Worm (Caenorhabditis elegans): ENCODE data around the gene sqrd-1.
A peak's percentile ranks its signal among the peaks of the same experiment; 100 is the strongest.
"Not testable (repeated sequence)": the region's sequence is repeated elsewhere in the genome, so short reads cannot be mapped to it uniquely, and the experiment has no call there.

sqrd-1 gene

ce11 chrIV:14218113-14218512 is 1.6 kb upstream of the sqrd-1 start:
- TF ChIP-seq dox-1 (GFP tag; IDR thresholded peaks at IDR 0.05) (peak; percentile 58), aptf-3 (GFP tag; IDR thresholded peaks at IDR 0.05) (0 out of 2 replicates have a peak, but pooled peaks have one; percentile 12), hsf-1 (GFP tag; IDR thresholded peaks at IDR 0.05) (peak; percentile 98), F33H1.4 (GFP tag; IDR thresholded peaks at IDR 0.05) (peak; percentile 48), madf-6 (GFP tag; IDR thresholded peaks at IDR 0.05) (0 out of 2 replicates have a peak, but pooled peaks have one; percentile 31), ceh-40 (GFP tag; IDR thresholded peaks at IDR 0.05) (0 out of 2 replicates have a peak, but pooled peaks have one; percentile 16)

- TF ChIP-seq hmg-1.2 (GFP tag; IDR thresholded peaks at IDR 0.05) (peak; percentile 27; the same call in 1 of the 2 replicates), madf-8 (GFP tag; conservative IDR thresholded peaks at IDR 0.05) (0 out of 2 replicates have a peak, but pooled peaks have one; percentile 9), pbrm-1 (GFP tag; IDR thresholded peaks at IDR 0.05) (peak; percentile 65; the same call in 1 of the 2 replicates), snpc-4 (tag; optimal IDR thresholded peaks at IDR 0.05) (peak in 1 of 4 experiments; percentile 89), attf-6 (GFP tag; IDR thresholded peaks at IDR 0.05) (peak; percentile 93)
- not testable (repeated sequence) for TF ChIP-seq snpc-4 (GFP tag; optimal IDR thresholded peaks at IDR 0.05)
Measured at ce11 chrIV:14218526-14218925, 1.1 kb upstream of the sqrd-1 start.

- TF ChIP-seq snpc-1.1 (tag; optimal IDR thresholded peaks at IDR 0.05; ENCODE audit: insufficient read depth) (peak; percentile 69), pha-4 (tag; optimal IDR thresholded peaks at IDR 0.05) (no peak), rpc-1 (optimal IDR thresholded peaks at IDR 0.05) (peak; percentile 69), rpc-1 (tag; optimal IDR thresholded peaks at IDR 0.05) (peak; percentile 93), B0336.3 (GFP tag; IDR thresholded peaks at IDR 0.05) (no peak; the same call in 1 of the 2 replicates), mel-28 (tag; optimal IDR thresholded peaks at IDR 0.05; ENCODE audit: borderline replicate concordance) (no peak), xnd-1 (tag; optimal IDR thresholded peaks at IDR 0.05) (no peak), cebp-1 (GFP tag; IDR thresholded peaks at IDR 0.05) (peak; percentile 45; the same call in 1 of the 2 replicates), cebp-1 (tag; optimal IDR thresholded peaks at IDR 0.05) (no peak), madf-10 (tag; optimal IDR thresholded peaks at IDR 0.05) (peak; percentile 33), lin-40 (tag; optimal IDR thresholded peaks at IDR 0.05) (no peak), sea-2 (GFP tag; IDR thresholded peaks at IDR 0.05) (no peak), repo-1 (tag; optimal IDR thresholded peaks at IDR 0.05) (peak; percentile 44), attf-3 (GFP tag; conservative IDR thresholded peaks at IDR 0.05) (no peak), ztf-26 (tag; optimal IDR thresholded peaks at IDR 0.05) (peak; percentile 26), ceh-79 (tag; optimal IDR thresholded peaks at IDR 0.05) (no peak), cebp-2 (GFP tag; IDR thresholded peaks at IDR 0.05) (peak; percentile 94), pbrm-1 (GFP tag; IDR thresholded peaks at IDR 0.05) (peak; percentile 81), T26A5.8 (tag; optimal IDR thresholded peaks at IDR 0.05) (no peak), F10E7.11 (tag; optimal IDR thresholded peaks at IDR 0.05) (no peak), tbp1 (GFP tag; optimal IDR thresholded peaks at IDR 0.05) (peak; percentile 99), ztf-6 (GFP tag; IDR thresholded peaks at IDR 0.05) (no peak), dpl-1 (GFP tag; optimal IDR thresholded peaks at IDR 0.05) (no peak), zfh-2 (GFP tag; conservative IDR thresholded peaks at IDR 0.05) (no peak), lsy-27 (tag; optimal IDR thresholded peaks at IDR 0.05; ENCODE audit: borderline replicate concordance, insufficient read depth) (peak; percentile 44), rcor-1 (GFP tag; IDR thresholded peaks at IDR 0.05) (peak; percentile 88), hmg-20 (GFP tag; IDR thresholded peaks at IDR 0.05) (peak; percentile 56; the same call in 1 of the 2 replicates), attf-5 (GFP tag; optimal IDR thresholded peaks at IDR 0.05) (peak; percentile 69), madf-3 (GFP tag; IDR thresholded peaks at IDR 0.05) (no peak), bed-2 (GFP tag; IDR thresholded peaks at IDR 0.05) (0 out of 2 replicates have a peak, but pooled peaks have one; percentile 40), die-1 (tag; optimal IDR thresholded peaks at IDR 0.05) (peak; percentile 91), ztf-22 (GFP tag; optimal IDR thresholded peaks at IDR 0.05) (no peak), Y95B8A.8 (GFP tag; IDR thresholded peaks at IDR 0.05) (no peak), snpc-4 (GFP tag; optimal IDR thresholded peaks at IDR 0.05) (peak; percentile 95), snpc-4 (tag; optimal IDR thresholded peaks at IDR 0.05) (peak; percentile 66 to 99 (median 98)), tbx-9 (tag; optimal IDR thresholded peaks at IDR 0.05; ENCODE audit: borderline replicate concordance) (no peak), nhr-27 (tag; optimal IDR thresholded peaks at IDR 0.05) (no peak)
Measured at ce11 chrIV:14224912-14225311, 5.2 kb downstream of the sqrd-1 start.

Data from whole organism, young adult.